Worm (Caenorhabditis elegans) whole organism, L2 larva: Measurements from ENCODE around the gene M163.1.

Experiments used
- C34F6.9 ChIP-seq: fragments of 150-350 bp; optimal IDR thresholded peaks from 2 replicates; lab custom pipeline; 2014; ENCODE audit warnings: missing biosample characterization, missing genetic modification characterization
- F13H6.1 ChIP-seq: sonication (generic microtip); optimal IDR thresholded peaks from 2 replicates; lab custom pipeline; 2016; ENCODE audit warnings: missing genetic modification characterization, missing compliant biosample characterization
- R02D3.7 ChIP-seq: fragments of 150-350 bp; optimal IDR thresholded peaks from 2 replicates; lab custom pipeline; 2014; ENCODE audit warnings: missing biosample characterization, missing genetic modification characterization
- Y55F3AM.14 ChIP-seq: fragments of 200-800 bp; sonication (Bioruptor generic); optimal IDR thresholded peaks from 2 replicates; lab custom pipeline; 2018; ENCODE audit warnings: mild to moderate bottlenecking, missing genetic modification characterization, missing compliant biosample characterization
- alr-1 ChIP-seq: fragments of 150-350 bp; optimal IDR thresholded peaks from 2 replicates; lab custom pipeline; 2014; ENCODE audit warnings: missing biosample characterization, missing genetic modification characterization
- aly-2 ChIP-seq: fragments of 150-350 bp; optimal IDR thresholded peaks from 2 replicates; lab custom pipeline; 2014; ENCODE audit warnings: missing biosample characterization, missing genetic modification characterization
- ama-1 ChIP-seq: fragments of 150-350 bp; optimal IDR thresholded peaks from 2 replicates; lab custom pipeline; 2018; ENCODE audit warnings: inconsistent platforms
- blmp-1 ChIP-seq: sonication (generic microtip); optimal IDR thresholded peaks from 2 replicates; lab custom pipeline; 2017; ENCODE audit warnings: missing genetic modification characterization, mild to moderate bottlenecking, missing compliant biosample characterization, antibody characterized with exemption, moderate library complexity; ENCODE audit not compliant: insufficient read depth
- ceh-16 ChIP-seq: fragments of 150-350 bp; optimal IDR thresholded peaks from 2 replicates; lab custom pipeline; 2014; ENCODE audit warnings: missing biosample characterization, missing genetic modification characterization
- crh-2 ChIP-seq: sonication (generic microtip); optimal IDR thresholded peaks from 2 replicates; lab custom pipeline; 2017; ENCODE audit warnings: missing biosample characterization, missing genetic modification characterization
- dmd-4 ChIP-seq: sonication (generic microtip); optimal IDR thresholded peaks from 2 replicates; lab custom pipeline; 2017; ENCODE audit warnings: missing biosample characterization, missing genetic modification characterization
- elt-1 ChIP-seq: fragments of 150-350 bp; optimal IDR thresholded peaks from 2 replicates; lab custom pipeline; 2014; ENCODE audit warnings: missing biosample characterization, missing genetic modification characterization
- fos-1 ChIP-seq: fragments of 150-350 bp; optimal IDR thresholded peaks from 2 replicates; lab custom pipeline; 2014; ENCODE audit warnings: missing biosample characterization, missing genetic modification characterization
- gmeb-1 ChIP-seq: fragments of 150-350 bp; optimal IDR thresholded peaks from 2 replicates; lab custom pipeline; 2014; ENCODE audit warnings: missing biosample characterization, missing genetic modification characterization
- lin-13 ChIP-seq: fragments of 150-350 bp; optimal IDR thresholded peaks from 2 replicates; lab custom pipeline; 2014; ENCODE audit warnings: missing biosample characterization, missing genetic modification reagents, missing genetic modification characterization
- lsy-2 ChIP-seq, 2 experiments: fragments of 150-350 bp in 1 of 2; sonication (generic microtip) in 1 of 2; optimal IDR thresholded peaks; 2 replicates each; lab custom pipeline; 2014 to 2017; ENCODE audit warnings: missing biosample characterization in 2 of 2, missing genetic modification characterization in 2 of 2
- mab-5 ChIP-seq: fragments of 150-350 bp; optimal IDR thresholded peaks from 2 replicates; lab custom pipeline; 2014; ENCODE audit warnings: missing biosample characterization, missing genetic modification characterization
- mbf-1 ChIP-seq: sonication (generic microtip); optimal IDR thresholded peaks from 2 replicates; lab custom pipeline; 2017; ENCODE audit warnings: missing biosample characterization, missing genetic modification characterization
- nhr-129 ChIP-seq: fragments of 150-350 bp; optimal IDR thresholded peaks from 2 replicates; lab custom pipeline; 2014; ENCODE audit warnings: missing biosample characterization, missing genetic modification characterization
- nhr-21 ChIP-seq: fragments of 150-350 bp; optimal IDR thresholded peaks from 2 replicates; lab custom pipeline; 2014; ENCODE audit warnings: missing biosample characterization, missing genetic modification characterization
- nhr-23 ChIP-seq: fragments of 150-350 bp; optimal IDR thresholded peaks from 2 replicates; lab custom pipeline; 2014; ENCODE audit warnings: missing biosample characterization, missing genetic modification reagents, missing genetic modification characterization
- nhr-237 ChIP-seq: fragments of 150-350 bp; optimal IDR thresholded peaks from 2 replicates; lab custom pipeline; 2014; ENCODE audit warnings: missing biosample characterization, missing genetic modification characterization
- nhr-25 ChIP-seq: fragments of 150-350 bp; sonication (generic microtip); optimal IDR thresholded peaks from 3 replicates; lab custom pipeline; 2014; ENCODE audit warnings: missing biosample characterization, missing genetic modification characterization
- nhr-6 ChIP-seq: fragments of 150-350 bp; optimal IDR thresholded peaks from 2 replicates; lab custom pipeline; 2014; ENCODE audit warnings: missing biosample characterization, missing genetic modification characterization
- nhr-77 ChIP-seq: fragments of 150-350 bp; optimal IDR thresholded peaks from 2 replicates; lab custom pipeline; 2014; ENCODE audit warnings: missing biosample characterization, missing genetic modification characterization
- peb-1 ChIP-seq: fragments of 150-350 bp; optimal IDR thresholded peaks from 2 replicates; lab custom pipeline; 2014; ENCODE audit warnings: missing biosample characterization, missing genetic modification characterization
- sem-4 ChIP-seq: fragments of 150-350 bp; optimal IDR thresholded peaks from 2 replicates; lab custom pipeline; 2014; ENCODE audit warnings: missing biosample characterization, missing genetic modification reagents, missing genetic modification characterization
- skn-1 ChIP-seq: sonication (generic microtip); optimal IDR thresholded peaks from 2 replicates; lab custom pipeline; 2017; ENCODE audit warnings: missing biosample characterization, missing genetic modification characterization
- sma-3 ChIP-seq: sonication (generic microtip); optimal IDR thresholded peaks from 2 replicates; lab custom pipeline; 2016; ENCODE audit warnings: missing genetic modification reagents, missing genetic modification characterization, missing compliant biosample characterization
- sma-9 ChIP-seq, 2 experiments: fragments of 150-350 bp in 1 of 2; sonication (generic microtip) in 1 of 2; optimal IDR thresholded peaks; 2 replicates each; lab custom pipeline; 2014 to 2016; ENCODE audit warnings: missing genetic modification characterization in 2 of 2, mild to moderate bottlenecking in 1 of 2, missing biosample characterization in 1 of 2, missing compliant biosample characterization in 1 of 2, missing genetic modification reagents in 1 of 2, moderate library complexity in 1 of 2
- unc-39 ChIP-seq: fragments of 150-350 bp; optimal IDR thresholded peaks from 2 replicates; lab custom pipeline; 2014; ENCODE audit warnings: missing biosample characterization, missing genetic modification characterization
- unc-55 ChIP-seq: fragments of 150-350 bp; sonication (generic microtip); optimal IDR thresholded peaks from 3 replicates; lab custom pipeline; 2014; ENCODE audit warnings: missing biosample characterization, missing genetic modification reagents, missing genetic modification characterization
- unc-62 ChIP-seq: fragments of 150-350 bp; optimal IDR thresholded peaks from 2 replicates; lab custom pipeline; 2014; ENCODE audit warnings: missing biosample characterization, missing genetic modification reagents, missing genetic modification characterization
- zag-1 ChIP-seq: fragments of 150-350 bp; optimal IDR thresholded peaks from 2 replicates; lab custom pipeline; 2014; ENCODE audit warnings: missing biosample characterization, missing genetic modification characterization
- ztf-1 ChIP-seq: fragments of 200-800 bp; sonication (Bioruptor generic); conservative IDR thresholded peaks from 2 replicates; pipeline ENCODE4 v1.3.6; 2022; ENCODE audit warnings: missing genetic modification characterization, missing compliant biosample characterization
- ztf-11 ChIP-seq: sonication (generic microtip); optimal IDR thresholded peaks from 2 replicates; lab custom pipeline; 2017; ENCODE audit warnings: missing biosample characterization, missing genetic modification characterization
- ztf-4 ChIP-seq: fragments of 150-350 bp; optimal IDR thresholded peaks from 2 replicates; lab custom pipeline; 2014; ENCODE audit warnings: missing biosample characterization, missing genetic modification characterization

Gene M163.1

DNA sequence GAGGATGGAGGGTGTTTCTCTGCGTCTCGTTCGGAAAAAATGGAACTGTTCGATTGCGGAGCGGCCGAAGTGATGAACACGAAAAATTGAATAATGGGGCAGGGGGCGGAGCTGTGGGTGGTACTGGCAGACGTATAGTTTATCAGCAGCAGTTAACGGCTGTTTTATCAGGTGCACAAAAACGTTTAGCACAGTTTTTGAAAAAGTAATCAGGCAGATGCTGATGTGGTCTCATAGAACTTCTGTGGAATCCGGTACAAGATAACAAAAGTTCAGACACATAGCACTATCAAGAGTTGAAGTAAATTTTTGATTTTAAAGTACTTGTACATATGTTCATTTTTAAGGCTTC is 903 bp upstream of the M163.1 start:
- TF ChIP-seq unc-39 (tag; lab: Kevin White, UChicago): no peak
- TF ChIP-seq fos-1 (tag; lab: Kevin White, UChicago): peak; percentile 13
- TF ChIP-seq C34F6.9 (tag; lab: Kevin White, UChicago): no peak
- no peak for TF ChIP-seq ztf-11 (tag; lab: Kevin White, UChicago)
- TF ChIP-seq Y55F3AM.14 (GFP tag; lab: Kevin White, UChicago): peak; percentile 11
- no peak for TF ChIP-seq alr-1 (tag; lab: Kevin White, UChicago)
- no peak for TF ChIP-seq nhr-129 (tag; lab: Kevin White, UChicago)
- no peak for TF ChIP-seq nhr-237 (tag; lab: Kevin White, UChicago)
- TF ChIP-seq unc-62 (GFP tag; lab: Kevin White, UChicago): no peak
- TF ChIP-seq sma-9 (GFP tag; optimal IDR thresholded peaks at IDR 0.05; lab: Kevin White, UChicago): peak; percentile 60
- no peak for TF ChIP-seq sma-9 (tag; optimal IDR thresholded peaks at IDR 0.05; lab: Kevin White, UChicago)
- no peak for TF ChIP-seq nhr-23
- no peak for TF ChIP-seq zag-1
- no peak for TF ChIP-seq nhr-6
- no peak for TF ChIP-seq aly-2 (tag; lab: Kevin White, UChicago)

DNA sequence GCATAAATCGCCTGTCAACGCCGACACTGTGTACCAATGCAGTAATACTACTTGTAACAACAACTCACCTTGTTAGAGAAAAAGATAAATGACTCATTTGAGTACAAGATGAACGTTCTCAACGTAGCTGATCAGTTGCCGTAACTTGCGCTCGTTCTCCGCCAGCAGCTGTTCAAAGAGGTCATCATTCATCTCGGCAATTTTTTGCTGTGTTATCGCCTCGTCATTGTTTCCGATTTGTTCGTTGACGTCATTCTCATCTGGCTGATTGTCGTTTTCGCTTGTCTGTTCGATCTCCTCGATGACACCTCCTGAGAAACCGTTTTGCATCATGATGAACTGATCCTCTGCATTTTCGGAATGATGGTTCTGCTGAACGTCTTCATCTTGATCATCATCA is 342 bp downstream of the M163.1 start:
- peak; percentile 33 for TF ChIP-seq nhr-25
- no peak for TF ChIP-seq nhr-6
- no peak for TF ChIP-seq unc-39 (tag; lab: Kevin White, UChicago)
- TF ChIP-seq mab-5 (tag; lab: Kevin White, UChicago): peak; percentile 23
- TF ChIP-seq ztf-4 (tag; lab: Kevin White, UChicago): no peak
- TF ChIP-seq sma-3 (GFP tag; lab: Kevin White, UChicago): peak; percentile 63
- TF ChIP-seq nhr-21 (tag; lab: Kevin White, UChicago): peak; percentile 63
- no peak for TF ChIP-seq unc-55 (GFP tag; lab: Kevin White, UChicago)
- no peak for TF ChIP-seq ztf-1
- peak in 1 of 2 experiments; percentile 44 for TF ChIP-seq lsy-2 (tag; optimal IDR thresholded peaks at IDR 0.05; lab: Kevin White, UChicago)
- TF ChIP-seq gmeb-1 (tag; lab: Kevin White, UChicago): no peak
- peak; percentile 69 for TF ChIP-seq F13H6.1 (tag; lab: Kevin White, UChicago)
- TF ChIP-seq sem-4 (tag; lab: Kevin White, UChicago): peak; percentile 75
- peak; percentile 4 for TF ChIP-seq blmp-1 (tag; lab: Kevin White, UChicago)
- TF ChIP-seq dmd-4 (tag; lab: Kevin White, UChicago): no peak
- TF ChIP-seq ceh-16 (tag; lab: Kevin White, UChicago): no peak
- TF ChIP-seq fos-1 (tag; lab: Kevin White, UChicago): peak; percentile 20
- TF ChIP-seq C34F6.9 (tag; lab: Kevin White, UChicago): peak; percentile 10
- no peak for TF ChIP-seq nhr-77
- no peak for TF ChIP-seq peb-1 (tag; lab: Kevin White, UChicago)
- peak; percentile 90 for TF ChIP-seq sma-9 (GFP tag; optimal IDR thresholded peaks at IDR 0.05; lab: Kevin White, UChicago)
- TF ChIP-seq sma-9 (tag; optimal IDR thresholded peaks at IDR 0.05; lab: Kevin White, UChicago): no peak
- peak; percentile 52 for TF ChIP-seq nhr-129 (tag; lab: Kevin White, UChicago)
- no peak for TF ChIP-seq ama-1 (lab: Kevin White, UChicago)
- TF ChIP-seq elt-1 (tag; lab: Kevin White, UChicago): no peak

- TF ChIP-seq nhr-129 (tag; lab: Kevin White, UChicago) (peak; percentile 81), lin-13 (peak; percentile 56), sma-3 (GFP tag; lab: Kevin White, UChicago) (peak; percentile 78), lsy-2 (tag; optimal IDR thresholded peaks at IDR 0.05; lab: Kevin White, UChicago) (peak in 1 of 2 experiments; percentile 52), F13H6.1 (tag; lab: Kevin White, UChicago) (peak; percentile 48), gmeb-1 (tag; lab: Kevin White, UChicago) (peak; percentile 46), blmp-1 (tag; lab: Kevin White, UChicago) (peak; percentile 68), crh-2 (tag; lab: Kevin White, UChicago) (peak; percentile 78), sma-9 (GFP tag; optimal IDR thresholded peaks at IDR 0.05; lab: Kevin White, UChicago) (peak; percentile 77), sma-9 (tag; optimal IDR thresholded peaks at IDR 0.05; lab: Kevin White, UChicago) (no peak), C34F6.9 (tag; lab: Kevin White, UChicago) (peak; percentile 37), R02D3.7 (tag; lab: Kevin White, UChicago) (no peak), nhr-25 (peak; percentile 84), fos-1 (tag; lab: Kevin White, UChicago) (peak; percentile 58), mbf-1 (tag; lab: Kevin White, UChicago) (no peak), ama-1 (lab: Kevin White, UChicago) (peak; percentile 20), nhr-21 (tag; lab: Kevin White, UChicago) (peak; percentile 75), skn-1 (tag; lab: Kevin White, UChicago) (no peak), ztf-11 (tag; lab: Kevin White, UChicago) (no peak), mab-5 (tag; lab: Kevin White, UChicago) (peak; percentile 46)
These were observed 1.5 kb downstream of the M163.1 start for ce11 chrX:14502116-14502587.
